Fruit fly (Drosophila melanogaster): ENCODE results near the gene CG15739.

dm6 chrX:11882447-11882846 is 9.3 kb downstream of the CG15739 start:
- no peak for TF ChIP-seq kay (GFP tag; ENCODE audit: borderline replicate concordance)
- no peak for TF ChIP-seq cic (GFP tag; optimal IDR thresholded peaks at IDR 0.05)
- no peak for TF ChIP-seq tj (GFP tag; optimal IDR thresholded peaks at IDR 0.05)
- TF ChIP-seq Crg-1 (GFP tag; optimal IDR thresholded peaks at IDR 0.05) = no peak
- no peak for TF ChIP-seq toe (GFP tag; optimal IDR thresholded peaks at IDR 0.05)
- TF ChIP-seq Mnt (GFP tag; optimal IDR thresholded peaks at IDR 0.05) = no peak
- TF ChIP-seq Hr96 (GFP tag; optimal IDR thresholded peaks at IDR 0.05) = no peak
- no peak for TF ChIP-seq bab1 (GFP tag; optimal IDR thresholded peaks at IDR 0.05)
- TF ChIP-seq CG5204 (GFP tag; optimal IDR thresholded peaks at IDR 0.05) = no peak
- no peak for TF ChIP-seq CG14711 (tag; optimal IDR thresholded peaks at IDR 0.05)
- TF ChIP-seq CG7045 (GFP tag; optimal IDR thresholded peaks at IDR 0.05) = no peak
- TF ChIP-seq CG33017 (tag; optimal IDR thresholded peaks at IDR 0.05) = no peak
- TF ChIP-seq pad (GFP tag; optimal IDR thresholded peaks at IDR 0.05) = no peak

All from whole organism, adult.